Worm (Caenorhabditis elegans) whole organism, L1 larva: ENCODE measurements around the gene riok-3.

Source experiments
- C04F5.9 ChIP-seq: sonication (generic microtip); optimal IDR thresholded peaks from 2 replicates; lab custom pipeline; 2016; ENCODE audit warnings: missing genetic modification characterization, missing compliant biosample characterization
- C34B4.2 ChIP-seq: sonication (generic microtip); optimal IDR thresholded peaks from 2 replicates; lab custom pipeline; 2017; ENCODE audit warnings: mild to moderate bottlenecking, missing genetic modification characterization, missing compliant biosample characterization
- Y116A8C.19 ChIP-seq: sonication (generic microtip); optimal IDR thresholded peaks from 2 replicates; lab custom pipeline; 2016; ENCODE audit warnings: missing compliant biosample characterization, missing genetic modification characterization, borderline replicate concordance
- ama-1 ChIP-seq: fragments of 150-350 bp; optimal IDR thresholded peaks from 2 replicates; lab custom pipeline; 2014
- blmp-1 ChIP-seq: fragments of 150-350 bp; optimal IDR thresholded peaks from 2 replicates; lab custom pipeline; 2014; ENCODE audit warnings: missing biosample characterization, missing genetic modification characterization
- ceh-63 ChIP-seq: fragments of 200-800 bp; sonication (Bioruptor generic); optimal IDR thresholded peaks from 2 replicates; lab custom pipeline; 2018; ENCODE audit warnings: mild to moderate bottlenecking, missing genetic modification characterization, missing compliant biosample characterization
- ceh-88 ChIP-seq: fragments of 200-800 bp; sonication (Bioruptor generic); IDR thresholded peaks from 2 replicates; pipeline ENCODE4 v1.3.6; 2022; ENCODE audit warnings: missing genetic modification characterization, missing compliant biosample characterization
- ceh-90 ChIP-seq: sonication (generic microtip); optimal IDR thresholded peaks from 2 replicates; lab custom pipeline; 2016; ENCODE audit warnings: missing genetic modification characterization, missing compliant biosample characterization
- ces-1 ChIP-seq: fragments of 150-350 bp; optimal IDR thresholded peaks from 2 replicates; lab custom pipeline; 2014; ENCODE audit warnings: missing biosample characterization, missing genetic modification reagents, missing genetic modification characterization
- dpl-1 ChIP-seq, 3 experiments: fragments of 150-350 bp in 2 of 3; sonication (generic microtip) in 1 of 3; optimal IDR thresholded peaks; 2 replicates each; lab custom pipeline; 2014 to 2017; ENCODE audit warnings: missing biosample characterization in 3 of 3, missing genetic modification characterization in 3 of 3, missing genetic modification reagents in 3 of 3
- dsc-1 ChIP-seq: sonication (generic microtip); optimal IDR thresholded peaks from 2 replicates; lab custom pipeline; 2016; ENCODE audit warnings: mild to moderate bottlenecking, missing genetic modification characterization, missing compliant biosample characterization
- efl-1 ChIP-seq, 4 experiments: fragments of 150-350 bp; optimal IDR thresholded peaks in 3 of 4; peaks in 1 of 4; 1 replicate in 1 of 4; 2 replicates in 3 of 4; lab custom pipeline; 2014; ENCODE audit warnings: missing biosample characterization in 2 of 4, missing genetic modification characterization in 2 of 4, missing genetic modification reagents in 2 of 4
- egl-13 ChIP-seq: sonication (generic microtip); optimal IDR thresholded peaks from 2 replicates; lab custom pipeline; 2016; ENCODE audit warnings: missing genotype, missing genetic modification reagents, missing genetic modification characterization, missing compliant biosample characterization
- egl-27 ChIP-seq, 2 experiments: fragments of 150-350 bp in 1 of 2; sonication (generic microtip); optimal IDR thresholded peaks; 3 replicates each; lab custom pipeline; 2017 to 2018; ENCODE audit warnings: missing biosample characterization in 2 of 2, missing genetic modification characterization in 2 of 2, missing genetic modification reagents in 2 of 2
- elt-2 ChIP-seq: sonication (generic microtip); optimal IDR thresholded peaks from 2 replicates; lab custom pipeline; 2016; ENCODE audit warnings: missing genetic modification characterization, mild to moderate bottlenecking, inconsistent platforms, missing compliant biosample characterization, missing genetic modification reagents
- ets-5 ChIP-seq: fragments of 200-800 bp; sonication (Bioruptor generic); IDR thresholded peaks from 2 replicates; pipeline ENCODE4 v1.3.6; 2022; ENCODE audit warnings: missing genetic modification characterization, missing compliant biosample characterization
- fos-1 ChIP-seq: fragments of 150-350 bp; optimal IDR thresholded peaks from 2 replicates; lab custom pipeline; 2014; ENCODE audit warnings: missing biosample characterization, missing genetic modification characterization
- hlh-4 ChIP-seq: sonication (generic microtip); optimal IDR thresholded peaks from 2 replicates; lab custom pipeline; 2016; ENCODE audit warnings: mild to moderate bottlenecking, missing genetic modification characterization, missing compliant biosample characterization
- irx-1 ChIP-seq: sonication (generic microtip); optimal IDR thresholded peaks from 2 replicates; lab custom pipeline; 2016; ENCODE audit warnings: missing genetic modification characterization, missing compliant biosample characterization
- isw-1 ChIP-seq: fragments of 200-800 bp; sonication (Bioruptor generic); IDR thresholded peaks from 2 replicates; pipeline ENCODE4 v1.3.6; 2022; ENCODE audit warnings: missing genetic modification characterization, missing compliant biosample characterization
- lin-13 ChIP-seq: fragments of 150-350 bp; optimal IDR thresholded peaks from 2 replicates; lab custom pipeline; 2014; ENCODE audit warnings: missing biosample characterization, missing genetic modification reagents, missing genetic modification characterization
- lin-14 ChIP-seq: fragments of 200-800 bp; sonication (Bioruptor generic); optimal IDR thresholded peaks from 2 replicates; lab custom pipeline; 2018; ENCODE audit warnings: mild to moderate bottlenecking, missing genetic modification characterization, moderate library complexity, missing compliant biosample characterization
- lin-15B ChIP-seq: fragments of 150-350 bp; sonication (generic microtip); optimal IDR thresholded peaks from 3 replicates; lab custom pipeline; 2014; ENCODE audit warnings: missing biosample characterization, missing genetic modification characterization
- lin-35 ChIP-seq, 2 experiments: fragments of 150-350 bp; optimal IDR thresholded peaks; 2 replicates each; lab custom pipeline; 2014; ENCODE audit warnings: missing biosample characterization in 2 of 2, missing genetic modification characterization in 2 of 2, missing genetic modification reagents in 2 of 2
- lsy-2 ChIP-seq, 2 experiments: fragments of 150-350 bp; optimal IDR thresholded peaks; 2 replicates each; lab custom pipeline; 2014; ENCODE audit warnings: missing biosample characterization in 2 of 2, missing genetic modification characterization in 2 of 2
- mef-2 ChIP-seq: fragments of 150-350 bp; optimal IDR thresholded peaks from 2 replicates; lab custom pipeline; 2014; ENCODE audit warnings: missing biosample characterization, missing genetic modification characterization
- mep-1 ChIP-seq: fragments of 150-350 bp; optimal IDR thresholded peaks from 2 replicates; lab custom pipeline; 2014; ENCODE audit warnings: missing biosample characterization, missing genetic modification characterization
- nhr-19 ChIP-seq: fragments of 200-800 bp; sonication (Bioruptor generic); conservative IDR thresholded peaks from 2 replicates; pipeline ENCODE4 v1.3.6; 2022; ENCODE audit warnings: missing genetic modification characterization, missing compliant biosample characterization
- nhr-237 ChIP-seq: fragments of 150-350 bp; optimal IDR thresholded peaks from 2 replicates; lab custom pipeline; 2014; ENCODE audit warnings: missing biosample characterization, missing genetic modification characterization
- nhr-76 ChIP-seq: sonication (generic microtip); optimal IDR thresholded peaks from 2 replicates; lab custom pipeline; 2017; ENCODE audit warnings: missing biosample characterization, missing genetic modification characterization
- nhr-77 ChIP-seq: fragments of 150-350 bp; optimal IDR thresholded peaks from 2 replicates; lab custom pipeline; 2014; ENCODE audit warnings: missing biosample characterization, missing genetic modification characterization
- nhr-84 ChIP-seq: sonication (generic microtip); optimal IDR thresholded peaks from 2 replicates; lab custom pipeline; 2017; ENCODE audit warnings: missing biosample characterization, missing genetic modification characterization
- pag-3 ChIP-seq: sonication (generic microtip); optimal IDR thresholded peaks from 2 replicates; lab custom pipeline; 2017; ENCODE audit warnings: missing genetic modification characterization, mild to moderate bottlenecking, missing compliant biosample characterization, antibody characterized with exemption, borderline replicate concordance; ENCODE audit not compliant: insufficient read depth
- rnt-1 ChIP-seq: sonication (generic microtip); optimal IDR thresholded peaks from 2 replicates; lab custom pipeline; 2016; ENCODE audit warnings: mild to moderate bottlenecking, missing genetic modification characterization, moderate library complexity, missing compliant biosample characterization
- snpc-4 ChIP-seq: fragments of 150-350 bp; optimal IDR thresholded peaks from 2 replicates; lab custom pipeline; 2014; ENCODE audit warnings: missing biosample characterization, missing genetic modification characterization
- snu-23 ChIP-seq: sonication (generic microtip); optimal IDR thresholded peaks from 2 replicates; lab custom pipeline; 2016; ENCODE audit warnings: missing genetic modification characterization, missing compliant biosample characterization
- swsn-7 ChIP-seq: sonication (generic microtip); optimal IDR thresholded peaks from 2 replicates; lab custom pipeline; 2016; ENCODE audit warnings: missing genetic modification characterization, missing compliant biosample characterization
- tbx-2 ChIP-seq: sonication (generic microtip); optimal IDR thresholded peaks from 2 replicates; lab custom pipeline; 2016; ENCODE audit warnings: missing genetic modification characterization, missing compliant biosample characterization
- unc-130 ChIP-seq: fragments of 150-350 bp; optimal IDR thresholded peaks from 2 replicates; lab custom pipeline; 2017; ENCODE audit warnings: missing biosample characterization, missing genetic modification characterization, inconsistent platforms
- unc-98 ChIP-seq: fragments of 200-800 bp; sonication (Bioruptor generic); IDR thresholded peaks from 2 replicates; pipeline ENCODE4 v1.3.6; 2022; ENCODE audit warnings: missing genetic modification characterization, missing compliant biosample characterization
- xbp-1 ChIP-seq: sonication (generic microtip); optimal IDR thresholded peaks from 2 replicates; lab custom pipeline; 2016; ENCODE audit warnings: missing genetic modification characterization, missing compliant biosample characterization
- zag-1 ChIP-seq: fragments of 150-350 bp; optimal IDR thresholded peaks from 2 replicates; lab custom pipeline; 2014; ENCODE audit warnings: missing biosample characterization, missing genetic modification characterization
- zip-4 ChIP-seq: fragments of 200-800 bp; sonication (Bioruptor generic); optimal IDR thresholded peaks from 2 replicates; lab custom pipeline; 2018; ENCODE audit warnings: mild to moderate bottlenecking, missing genetic modification characterization, moderate library complexity, missing compliant biosample characterization
- ztf-11 ChIP-seq, 2 experiments: sonication (generic microtip); optimal IDR thresholded peaks; 2 replicates each; lab custom pipeline; 2016 to 2017; ENCODE audit warnings: missing genetic modification characterization in 2 of 2, missing biosample characterization in 1 of 2, missing compliant biosample characterization in 1 of 2

The riok-3 gene

DNA sequence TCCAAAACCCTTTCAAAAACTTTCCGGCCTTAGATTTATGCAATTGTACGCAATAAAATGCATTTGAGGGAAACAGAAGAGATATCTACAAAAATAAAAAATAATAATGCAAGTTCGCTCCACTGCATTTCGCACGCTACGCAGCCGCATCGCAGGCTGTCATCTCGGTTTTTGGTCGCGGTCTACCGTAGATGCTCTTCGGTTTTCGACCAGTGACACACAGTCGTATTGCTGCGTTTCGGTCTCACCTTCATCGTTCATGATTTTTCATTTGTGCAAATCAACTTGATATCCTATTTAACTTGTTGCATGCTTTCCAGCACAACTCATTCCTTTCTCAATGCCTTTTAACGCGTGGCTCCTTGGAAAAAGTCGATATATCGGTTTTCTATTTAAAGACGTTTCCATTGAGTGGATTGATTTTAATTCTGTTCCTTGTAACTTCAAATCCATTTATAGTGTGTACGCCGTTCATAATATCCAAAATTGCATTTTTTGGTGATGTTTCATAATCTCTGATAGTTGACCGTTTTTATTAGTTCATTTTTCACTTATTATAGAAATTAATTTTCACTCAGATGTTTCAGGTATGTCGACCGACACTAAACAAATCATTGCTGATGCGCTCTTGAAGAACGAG is 24.0 kb downstream of the riok-3 start, which contains the start of gene vha-1 (continued):
- TF ChIP-seq pag-3 (tag; lab: Kevin White, UChicago) (no peak), nhr-84 (tag; lab: Kevin White, UChicago) (no peak), ztf-11 (tag; optimal IDR thresholded peaks at IDR 0.05; lab: Kevin White, UChicago) (peak in 1 of 2 experiments; percentile 18), egl-13 (peak; percentile 48), fos-1 (peak; percentile 61), mep-1 (peak; percentile 87), snu-23 (GFP tag; lab: Kevin White, UChicago) (peak; percentile 94), nhr-77 (tag; lab: Kevin White, UChicago) (peak; percentile 90), swsn-7 (peak; percentile 73), lin-13 (GFP tag; lab: Kevin White, UChicago) (peak; percentile 83), nhr-237 (tag; lab: Kevin White, UChicago) (peak; percentile 84), lsy-2 (tag; optimal IDR thresholded peaks at IDR 0.05; lab: Kevin White, UChicago) (peak; percentile 86 to 97), nhr-19 (GFP tag; lab: Robert Waterston, UW) (peak; percentile 53)

DNA sequence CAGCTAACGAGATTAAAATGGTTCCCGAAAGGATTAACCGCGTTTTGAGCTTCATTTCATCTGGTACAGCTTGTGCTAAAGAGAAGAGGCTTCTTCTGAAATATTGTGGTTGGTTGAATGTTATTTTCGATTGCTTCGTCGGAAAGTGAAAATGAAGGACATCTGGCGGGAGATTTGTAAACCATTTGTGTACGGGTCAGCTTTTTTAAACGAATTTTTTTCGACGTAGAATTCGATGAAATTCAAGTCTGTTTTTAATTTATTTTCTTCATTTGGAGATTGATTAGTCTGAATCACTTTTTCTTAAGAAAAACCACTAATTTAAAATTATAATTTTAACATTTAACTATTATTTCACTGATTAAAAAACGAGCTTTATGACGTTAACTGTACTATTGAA is 24.6 kb downstream of the riok-3 start, which contains the start of gene sqv-3:
Gene sqv-3 (minus strand): TSS at position 101 of the 400 bp plus-strand sequence.
- TF ChIP-seq dsc-1 (tag; lab: Kevin White, UChicago) (peak; percentile 39), efl-1 (optimal IDR thresholded peaks at IDR 0.05; lab: Kevin White, UChicago) (no peak), efl-1 (GFP tag; optimal IDR thresholded peaks at IDR 0.05 in 1 of 2; lab: Kevin White, UChicago) (peak in 1 of 2 experiments; percentile 74), zag-1 (tag; lab: Kevin White, UChicago) (no peak)

DNA sequence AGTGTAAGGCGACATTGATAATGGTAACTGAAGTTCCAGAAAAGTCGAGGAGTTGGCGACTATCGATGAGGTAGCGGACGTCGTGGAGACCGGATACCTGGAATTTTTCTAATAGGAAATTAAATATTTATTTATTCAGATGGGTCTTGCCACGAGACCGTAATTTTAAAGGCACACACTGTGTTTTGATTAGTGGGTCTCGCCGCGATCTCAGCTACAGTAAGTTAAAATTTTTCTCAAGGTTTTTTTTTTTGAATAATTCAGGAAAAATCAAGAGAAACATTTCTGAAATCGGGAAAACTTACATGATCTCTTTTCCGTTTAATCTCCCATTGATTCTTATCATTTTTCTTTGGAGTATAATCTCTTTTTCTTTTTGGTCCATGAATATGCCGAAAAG is 25.7 kb downstream of the riok-3 start:
- no peak for TF ChIP-seq irx-1 (tag; lab: Kevin White, UChicago)
- TF ChIP-seq unc-98: no peak
- no peak for TF ChIP-seq rnt-1 (tag; lab: Kevin White, UChicago)
- TF ChIP-seq nhr-19 (GFP tag; lab: Robert Waterston, UW): no peak
- TF ChIP-seq ceh-88 (GFP tag; lab: Robert Waterston, UW): no peak
- no peak for TF ChIP-seq tbx-2 (tag; lab: Kevin White, UChicago)
- TF ChIP-seq Y116A8C.19: no peak
- no peak for TF ChIP-seq nhr-76 (tag; lab: Kevin White, UChicago)
- no peak for TF ChIP-seq ets-5

DNA sequence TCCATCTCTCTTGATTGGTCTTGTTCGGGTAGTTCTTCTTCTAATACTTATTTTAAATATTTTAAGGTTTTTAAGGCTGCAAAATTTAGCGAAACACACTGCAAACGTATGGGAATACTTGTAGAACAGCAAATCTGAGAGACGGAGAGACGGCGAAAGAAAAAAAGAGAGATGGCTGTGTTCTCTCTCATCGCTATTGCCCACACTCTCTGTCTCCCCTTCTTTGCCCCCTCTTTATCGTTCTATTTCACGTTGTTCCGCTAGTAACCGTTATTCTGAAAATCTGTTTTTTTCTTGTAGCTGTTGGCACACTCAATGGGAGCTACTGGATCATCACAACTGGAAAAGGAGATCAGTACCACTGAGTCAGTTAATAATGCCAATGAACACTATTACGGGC is 28.5 kb downstream of the riok-3 start, which contains the start of gene usp-46:
Gene usp-46 (plus strand): TSS at position 301 of the 400 bp plus-strand sequence.
- no peak for TF ChIP-seq hlh-4 (tag; lab: Kevin White, UChicago)
- TF ChIP-seq nhr-84 (tag; lab: Kevin White, UChicago): no peak
- peak; percentile 53 for TF ChIP-seq lin-14 (GFP tag; lab: Kevin White, UChicago)
- no peak for TF ChIP-seq lin-13 (GFP tag; lab: Kevin White, UChicago)
- no peak for TF ChIP-seq ama-1 (lab: Kevin White, UChicago)
- no peak for TF ChIP-seq snpc-4
- TF ChIP-seq unc-130 (tag; lab: Kevin White, UChicago): no peak
- TF ChIP-seq ceh-90: no peak
- TF ChIP-seq efl-1 (optimal IDR thresholded peaks at IDR 0.05; lab: Kevin White, UChicago): peak in 1 of 2 experiments; percentile 5
- TF ChIP-seq efl-1 (GFP tag; optimal IDR thresholded peaks at IDR 0.05 in 1 of 2; lab: Kevin White, UChicago): no peak
- TF ChIP-seq C04F5.9: no peak
- TF ChIP-seq zip-4 (GFP tag; lab: Kevin White, UChicago): no peak
- no peak for TF ChIP-seq isw-1 (GFP tag; lab: Robert Waterston, UW)
- no peak for TF ChIP-seq lin-35 (GFP tag; optimal IDR thresholded peaks at IDR 0.05; lab: Kevin White, UChicago)
- TF ChIP-seq ceh-88 (GFP tag; lab: Robert Waterston, UW): no peak
- TF ChIP-seq unc-98: no peak
- no peak for TF ChIP-seq pag-3 (tag; lab: Kevin White, UChicago)
- no peak for TF ChIP-seq mef-2 (tag; lab: Kevin White, UChicago)
- TF ChIP-seq egl-27 (tag; optimal IDR thresholded peaks at IDR 0.05; lab: Kevin White, UChicago): no peak
- no peak for TF ChIP-seq C34B4.2 (tag; lab: Kevin White, UChicago)
- no peak for TF ChIP-seq xbp-1 (tag; lab: Kevin White, UChicago)
- TF ChIP-seq snu-23 (GFP tag; lab: Kevin White, UChicago): peak; percentile 13
- no peak for TF ChIP-seq lin-15B (tag; lab: Kevin White, UChicago)
- no peak for TF ChIP-seq ceh-63 (GFP tag; lab: Kevin White, UChicago)
- no peak for TF ChIP-seq blmp-1
- TF ChIP-seq Y116A8C.19: no peak
- no peak for TF ChIP-seq dpl-1 (GFP tag; optimal IDR thresholded peaks at IDR 0.05; lab: Kevin White, UChicago)
- TF ChIP-seq nhr-237 (tag; lab: Kevin White, UChicago): no peak
- no peak for TF ChIP-seq dsc-1 (tag; lab: Kevin White, UChicago)
- no peak for TF ChIP-seq egl-13
- no peak for TF ChIP-seq ces-1 (GFP tag; lab: Kevin White, UChicago)
- no peak for TF ChIP-seq elt-2
- TF ChIP-seq lsy-2 (tag; optimal IDR thresholded peaks at IDR 0.05; lab: Kevin White, UChicago): peak in 1 of 2 experiments; percentile 16
